Fruit fly (Drosophila melanogaster) whole organism, embryonic: ENCODE measurements around the gene wdn.

Experiments
- Asciz ChIP-seq: fragments of 200-800 bp; sonication (Bioruptor generic); optimal IDR thresholded peaks from 2 replicates; lab custom pipeline; 2017; ENCODE audit warnings: missing biosample characterization, mild to moderate bottlenecking, missing genetic modification characterization, missing genetic modification reagents
- CG12391 ChIP-seq: fragments of 200-800 bp; sonication (Bioruptor generic); optimal IDR thresholded peaks from 3 replicates; lab custom pipeline; 2018; ENCODE audit warnings: missing biosample characterization, mild to moderate bottlenecking, missing genetic modification characterization, moderate library complexity
- CG14860 ChIP-seq: fragments of 200-800 bp; sonication (Bioruptor generic); IDR thresholded peaks from 3 replicates; pipeline ENCODE4 v1.3.6; 2022; ENCODE audit warnings: missing biosample characterization, missing genetic modification characterization; ENCODE audit not compliant: partially characterized antibody
- CG1529 ChIP-seq: fragments of 200-800 bp; sonication (Bioruptor generic); optimal IDR thresholded peaks from 3 replicates; lab custom pipeline; 2018; ENCODE audit warnings: missing biosample characterization, missing genetic modification characterization
- CG15601 ChIP-seq: fragments of 200-800 bp; sonication (Bioruptor generic); optimal IDR thresholded peaks from 3 replicates; lab custom pipeline; 2019; ENCODE audit warnings: missing biosample characterization, mild to moderate bottlenecking, missing genetic modification characterization, moderate library complexity
- CG17328 ChIP-seq: fragments of 200-800 bp; sonication (Bioruptor generic); IDR thresholded peaks from 2 replicates; pipeline ENCODE4 v1.3.6; 2022; ENCODE audit warnings: missing biosample characterization, missing genetic modification characterization
- CG18011 ChIP-seq: fragments of 200-800 bp; sonication (Bioruptor generic); optimal IDR thresholded peaks from 2 replicates; lab custom pipeline; 2017; ENCODE audit warnings: missing biosample characterization, missing genetic modification characterization, mild to moderate bottlenecking, moderate library complexity, missing genotype
- CG2116 ChIP-seq: fragments of 200-800 bp; sonication (Bioruptor generic); optimal IDR thresholded peaks from 3 replicates; lab custom pipeline; 2018; ENCODE audit warnings: missing biosample characterization, mild to moderate bottlenecking, missing genetic modification characterization
- CG30403 ChIP-seq: fragments of 200-800 bp; sonication (Bioruptor generic); optimal IDR thresholded peaks from 3 replicates; lab custom pipeline; 2016; ENCODE audit warnings: missing biosample characterization, missing genetic modification characterization
- CG31441 ChIP-seq: fragments of 200-800 bp; sonication (Bioruptor generic); IDR thresholded peaks from 2 replicates; pipeline ENCODE4 v1.3.6; 2022; ENCODE audit warnings: missing biosample characterization, missing genetic modification characterization
- CG7372 ChIP-seq: fragments of 200-800 bp; sonication (Bioruptor generic); IDR thresholded peaks from 2 replicates; pipeline ENCODE4 v1.3.6; 2022; ENCODE audit warnings: missing biosample characterization, missing genetic modification characterization
- CG7556 ChIP-seq: fragments of 200-800 bp; sonication (Bioruptor generic); optimal IDR thresholded peaks from 2 replicates; lab custom pipeline; 2017; ENCODE audit warnings: missing biosample characterization, mild to moderate bottlenecking, missing genetic modification characterization
- CG7963 ChIP-seq: fragments of 200-800 bp; sonication (Bioruptor generic); IDR thresholded peaks from 3 replicates; pipeline ENCODE4 v1.3.6; 2022; ENCODE audit warnings: missing biosample characterization, missing genetic modification characterization; ENCODE audit not compliant: partially characterized antibody
- CG8924 ChIP-seq: fragments of 200-800 bp; optimal IDR thresholded peaks from 3 replicates; lab custom pipeline; 2019; ENCODE audit warnings: missing biosample characterization, mild to moderate bottlenecking, missing genetic modification characterization, moderate library complexity
- CoRest ChIP-seq: fragments of 200-800 bp; sonication (Bioruptor generic); optimal IDR thresholded peaks from 3 replicates; lab custom pipeline; 2018; ENCODE audit warnings: missing biosample characterization, mild to moderate bottlenecking, missing genetic modification characterization, moderate library complexity
- D ChIP-seq, 2 experiments: fragments of 200-800 bp in 1 of 2; fragments of >200 bp in 1 of 2; sonication (Bioruptor generic) in 1 of 2; optimal IDR thresholded peaks; 2 replicates in 1 of 2; 3 replicates in 1 of 2; lab custom pipeline; 2017; ENCODE audit warnings: mild to moderate bottlenecking in 1 of 2, missing biosample characterization in 1 of 2, missing genetic modification characterization in 1 of 2, missing genetic modification reagents in 1 of 2
- D19A ChIP-seq: fragments of 200-800 bp; optimal IDR thresholded peaks from 3 replicates; lab custom pipeline; 2019; ENCODE audit warnings: missing biosample characterization, mild to moderate bottlenecking, missing genetic modification characterization, moderate library complexity
- E2f2 ChIP-seq: fragments of 200-800 bp; sonication (Bioruptor generic); IDR thresholded peaks from 2 replicates; pipeline ENCODE4 v1.3.6; 2022; ENCODE audit warnings: missing biosample characterization, missing genetic modification characterization
- Hr51 ChIP-seq, 2 experiments: fragments of 200-800 bp; sonication (Bioruptor generic); optimal IDR thresholded peaks; 2 replicates in 1 of 2; 3 replicates in 1 of 2; lab custom pipeline; 2016 to 2018; ENCODE audit warnings: missing biosample characterization in 2 of 2, missing genetic modification characterization in 2 of 2, mild to moderate bottlenecking in 1 of 2, moderate library complexity in 1 of 2
- Jarid2 ChIP-seq: fragments of 200-800 bp; sonication (Bioruptor generic); optimal IDR thresholded peaks from 3 replicates; lab custom pipeline; 2017; ENCODE audit warnings: mild to moderate bottlenecking, missing biosample characterization, missing genetic modification reagents, missing genetic modification characterization
- Oli ChIP-seq: fragments of 200-800 bp; sonication (Bioruptor generic); optimal IDR thresholded peaks from 2 replicates; lab custom pipeline; 2018; ENCODE audit warnings: missing biosample characterization, mild to moderate bottlenecking, missing genetic modification characterization, moderate library complexity
- PHDP ChIP-seq: fragments of 200-800 bp; sonication (Bioruptor generic); optimal IDR thresholded peaks from 3 replicates; lab custom pipeline; 2018; ENCODE audit warnings: missing biosample characterization, mild to moderate bottlenecking, missing genetic modification characterization, moderate library complexity
- Scr ChIP-seq: fragments of 200-800 bp; sonication (Bioruptor generic); IDR thresholded peaks from 2 replicates; pipeline ENCODE4 v1.3.6; 2022; ENCODE audit warnings: missing biosample characterization, missing genetic modification characterization; ENCODE audit not compliant: partially characterized antibody
- az2 ChIP-seq: fragments of 200-800 bp; sonication (Bioruptor generic); optimal IDR thresholded peaks from 3 replicates; lab custom pipeline; 2016; ENCODE audit warnings: missing biosample characterization, missing genetic modification characterization
- bsh ChIP-seq, 2 experiments: fragments of 200-800 bp; sonication (Bioruptor generic); optimal IDR thresholded peaks; 2 replicates each; lab custom pipeline; 2017 to 2018; ENCODE audit warnings: mild to moderate bottlenecking in 2 of 2, missing biosample characterization in 2 of 2, missing genetic modification characterization in 2 of 2, moderate library complexity in 1 of 2
- cato ChIP-seq: fragments of 200-800 bp; sonication (Bioruptor generic); optimal IDR thresholded peaks from 2 replicates; lab custom pipeline; 2016; ENCODE audit warnings: missing biosample characterization, missing genetic modification characterization, borderline replicate concordance
- crol ChIP-seq: fragments of 200-800 bp; sonication (Bioruptor generic); IDR thresholded peaks from 2 replicates; pipeline ENCODE4 v1.3.6; 2022; ENCODE audit warnings: missing biosample characterization, missing genetic modification characterization
- dmrt99B ChIP-seq: fragments of 200-800 bp; sonication (Bioruptor generic); optimal IDR thresholded peaks from 2 replicates; lab custom pipeline; 2018; ENCODE audit warnings: missing biosample characterization, mild to moderate bottlenecking, missing genetic modification characterization, moderate library complexity
- exex ChIP-seq: fragments of 200-800 bp; sonication (Bioruptor generic); optimal IDR thresholded peaks from 4 replicates; lab custom pipeline; 2018; ENCODE audit warnings: missing biosample characterization, mild to moderate bottlenecking, missing genetic modification characterization, moderate library complexity
- her ChIP-seq: fragments of 200-800 bp; sonication (Bioruptor generic); optimal IDR thresholded peaks from 2 replicates; lab custom pipeline; 2016; ENCODE audit warnings: missing biosample characterization, missing genetic modification characterization
- lilli ChIP-seq: fragments of 200-800 bp; sonication (Bioruptor generic); optimal IDR thresholded peaks from 3 replicates; lab custom pipeline; 2016; ENCODE audit warnings: missing biosample characterization, missing genetic modification characterization
- nmo ChIP-seq: fragments of 200-800 bp; sonication (Bioruptor generic); optimal IDR thresholded peaks from 2 replicates; lab custom pipeline; 2018; ENCODE audit warnings: missing biosample characterization, mild to moderate bottlenecking, missing genetic modification characterization, moderate library complexity
- nom ChIP-seq: fragments of 200-800 bp; sonication (Bioruptor generic); optimal IDR thresholded peaks from 2 replicates; lab custom pipeline; 2017; ENCODE audit warnings: missing biosample characterization, missing genetic modification characterization, mild to moderate bottlenecking, moderate library complexity, missing genetic modification reagents
- phol ChIP-seq: fragments of 200-800 bp; sonication (Bioruptor generic); optimal IDR thresholded peaks from 3 replicates; lab custom pipeline; 2018; ENCODE audit warnings: missing biosample characterization, mild to moderate bottlenecking, missing genetic modification characterization, moderate library complexity
- pnt ChIP-seq: fragments of 200-800 bp; sonication (Bioruptor generic); optimal IDR thresholded peaks from 3 replicates; lab custom pipeline; 2016; ENCODE audit warnings: missing biosample characterization, missing genetic modification characterization
- prd ChIP-seq, 3 experiments: fragments of >200 bp in 2 of 3; fragments of 200-800 bp in 1 of 3; sonication (Bioruptor generic) in 1 of 3; optimal IDR thresholded peaks in 2 of 3; IDR thresholded peaks in 1 of 3; 2 replicates in 2 of 3; 3 replicates in 1 of 3; pipeline versions ENCODE4 v1.3.6 to Lab custom; 2017 to 2022; ENCODE audit warnings: missing biosample characterization in 1 of 3, missing genetic modification characterization in 1 of 3
- ro ChIP-seq: fragments of 200-800 bp; sonication (Bioruptor generic); IDR thresholded peaks from 2 replicates; pipeline ENCODE4 v1.3.6; 2022; ENCODE audit warnings: missing biosample characterization, missing genetic modification characterization
- sens ChIP-seq: fragments of 200-800 bp; sonication (Bioruptor generic); peaks from one replicate; lab custom pipeline; 2016; ENCODE audit warnings: missing biosample characterization, missing genetic modification characterization
- sim ChIP-seq: fragments of 200-800 bp; sonication (Bioruptor generic); IDR thresholded peaks from 2 replicates; pipeline ENCODE4 v1.3.6; 2022; ENCODE audit warnings: missing biosample characterization, missing genetic modification characterization
- sna ChIP-seq: fragments of 200-800 bp; sonication (Bioruptor generic); IDR thresholded peaks from 2 replicates; pipeline ENCODE4 v1.3.6; 2022; ENCODE audit warnings: missing biosample characterization, missing genetic modification characterization; ENCODE audit not compliant: partially characterized antibody
- ttk ChIP-seq: fragments of 200-800 bp; sonication (Bioruptor generic); IDR thresholded peaks from 2 replicates; pipeline ENCODE4 v2.1.2; 2022; ENCODE audit warnings: missing biosample characterization, missing genetic modification characterization
- unpg ChIP-seq: fragments of 200-800 bp; sonication (Bioruptor generic); optimal IDR thresholded peaks from 3 replicates; lab custom pipeline; 2018; ENCODE audit warnings: missing biosample characterization, mild to moderate bottlenecking, missing genetic modification characterization, moderate library complexity
- wor ChIP-seq: fragments of 200-800 bp; sonication (Bioruptor generic); IDR thresholded peaks from 2 replicates; pipeline ENCODE4 v1.3.6; 2022; ENCODE audit warnings: missing biosample characterization, missing genetic modification characterization

Gene wdn

DNA sequence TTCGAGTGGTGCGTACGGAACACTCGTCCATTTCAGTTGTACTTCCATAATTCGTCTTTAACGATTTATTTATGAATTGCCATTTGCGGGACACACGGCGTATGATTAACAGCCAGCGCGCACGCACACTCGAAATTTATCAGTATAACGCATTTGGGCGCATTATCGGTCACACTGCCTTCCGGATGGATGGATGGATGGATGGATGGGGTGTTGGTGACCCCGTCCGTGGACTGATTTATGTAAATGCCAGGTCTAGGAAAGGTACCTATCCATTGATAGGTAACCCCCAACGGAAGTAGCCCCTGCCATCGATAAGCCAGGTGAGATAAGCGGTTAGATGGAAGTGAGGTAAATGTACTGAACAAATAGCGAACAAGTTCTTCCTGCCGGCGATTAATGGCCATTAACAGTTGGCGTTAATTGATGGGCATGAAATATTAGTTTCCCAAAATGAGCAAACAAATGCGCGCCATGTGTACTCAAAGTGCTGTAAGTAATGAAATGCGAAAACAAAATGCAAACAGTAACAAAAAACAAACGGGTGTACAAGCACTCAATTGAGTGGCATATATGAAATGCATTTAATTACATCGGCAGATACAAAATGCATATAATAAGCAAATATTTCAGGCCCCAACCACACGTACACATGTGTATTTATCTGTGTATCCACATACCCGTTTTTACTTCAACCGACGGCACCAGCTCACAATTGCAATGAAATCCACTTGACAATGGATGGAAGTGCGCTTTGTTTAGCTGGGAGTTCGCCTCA, 37.7 kb upstream of the wdn start (continued):
- TF ChIP-seq pnt = no peak
- TF ChIP-seq CG7372 (GFP tag; lab: Robert Waterston, UW) = peak; percentile 38; the same call in 1 of the 2 replicates
- no peak for TF ChIP-seq prd (optimal IDR thresholded peaks at IDR 0.05; lab: Kevin White, UChicago)
- TF ChIP-seq prd (GFP tag; IDR thresholded peaks at IDR 0.05; lab: Robert Waterston, UW) = no peak
- no peak for TF ChIP-seq CG7556 (GFP tag; lab: Kevin White, UChicago)
- TF ChIP-seq wor (GFP tag; lab: Robert Waterston, UW) = no peak
- no peak for TF ChIP-seq CG17328 (GFP tag; lab: Robert Waterston, UW)
- no peak for TF ChIP-seq CG18011 (GFP tag; lab: Kevin White, UChicago)
- no peak for TF ChIP-seq ttk
- TF ChIP-seq sna (GFP tag; lab: Robert Waterston, UW) = no peak

DNA sequence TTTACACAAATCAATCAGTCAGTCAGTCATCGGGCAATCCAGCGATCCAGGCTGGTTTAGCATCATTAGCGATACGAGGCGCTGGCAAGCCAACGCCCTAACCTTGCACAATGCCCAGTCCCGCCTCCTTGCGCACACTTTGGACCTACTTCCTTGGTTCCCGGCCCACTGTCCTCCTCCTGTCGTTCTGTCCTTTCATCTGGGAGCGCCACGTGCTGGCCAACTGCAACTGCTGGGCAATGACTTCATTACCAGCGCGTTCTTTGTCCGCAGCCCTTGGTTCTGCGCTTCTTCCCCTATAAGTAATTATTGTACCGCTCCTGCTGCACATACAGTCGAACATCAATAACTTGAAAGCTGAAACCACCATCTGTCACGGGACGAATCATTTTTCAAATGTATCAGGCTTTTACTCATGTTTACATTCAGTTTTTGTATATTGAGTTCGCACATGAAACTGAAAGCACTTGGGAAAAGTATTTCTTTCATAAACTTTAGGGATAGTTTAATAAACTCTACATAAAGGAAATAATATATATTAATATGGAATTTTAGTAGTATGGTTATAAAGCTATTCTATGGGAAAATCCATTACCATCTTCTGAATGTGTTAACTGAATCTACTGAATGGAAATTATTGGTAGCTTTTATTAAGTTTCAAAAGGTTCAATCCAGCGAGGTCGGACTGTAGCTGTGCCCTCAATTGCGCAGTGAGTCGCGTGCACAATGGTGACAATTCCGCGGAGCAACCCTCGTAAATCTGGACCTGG, 36.6 kb upstream of the wdn start:
- TF ChIP-seq PHDP (tag; lab: Kevin White, UChicago) (peak; percentile 32), sens (GFP tag; lab: Kevin White, UChicago) (peak; percentile 69), CG15601 (tag; lab: Kevin White, UChicago) (peak; percentile 15), E2f2 (GFP tag; lab: Robert Waterston, UW) (no peak), Oli (peak; percentile 24), Jarid2 (no peak), nom (GFP tag; lab: Kevin White, UChicago) (peak; percentile 3), bsh (GFP tag; optimal IDR thresholded peaks at IDR 0.05; lab: Kevin White, UChicago) (peak in 1 of 2 experiments; percentile 2), az2 (peak; percentile 15), prd (optimal IDR thresholded peaks at IDR 0.05; lab: Kevin White, UChicago) (no peak), prd (GFP tag; IDR thresholded peaks at IDR 0.05; lab: Robert Waterston, UW) (no peak), exex (tag; lab: Kevin White, UChicago) (no peak), phol (peak; percentile 44), D19A (peak; percentile 37), CG2116 (GFP tag; lab: Kevin White, UChicago) (no peak), dmrt99B (peak; percentile 34), CG1529 (GFP tag; lab: Kevin White, UChicago) (peak; percentile 3), CG7963 (no peak), Scr (no peak), CG12391 (tag; lab: Kevin White, UChicago) (peak; percentile 15), sim (GFP tag; lab: Robert Waterston, UW) (no peak), unpg (GFP tag; lab: Kevin White, UChicago) (peak; percentile 6), crol (GFP tag; lab: Robert Waterston, UW) (no peak), CG14860 (GFP tag; lab: Robert Waterston, UW) (no peak), CoRest (tag; lab: Kevin White, UChicago) (peak; percentile 42), nmo (GFP tag; lab: Kevin White, UChicago) (peak; percentile 23), lilli (GFP tag; lab: Kevin White, UChicago) (no peak), Asciz (GFP tag; lab: Kevin White, UChicago) (peak; percentile 10), D (optimal IDR thresholded peaks at IDR 0.05; lab: Kevin White, UChicago) (no peak), D (GFP tag; optimal IDR thresholded peaks at IDR 0.05; lab: Kevin White, UChicago) (peak; percentile 13), ro (GFP tag; lab: Robert Waterston, UW) (no peak), CG31441 (GFP tag; lab: Robert Waterston, UW) (peak; percentile 38; the same call in 1 of the 2 replicates), CG30403 (GFP tag; lab: Kevin White, UChicago) (peak; percentile 14), CG8924 (tag; lab: Kevin White, UChicago) (peak; percentile 15), her (GFP tag; lab: Kevin White, UChicago) (no peak), Hr51 (GFP tag; optimal IDR thresholded peaks at IDR 0.05; lab: Kevin White, UChicago) (peak in 1 of 2 experiments; percentile 8), cato (GFP tag; lab: Kevin White, UChicago) (no peak)
